Worm (Caenorhabditis elegans): Measurements from ENCODE around the gene fbxl-5.

DNA sequence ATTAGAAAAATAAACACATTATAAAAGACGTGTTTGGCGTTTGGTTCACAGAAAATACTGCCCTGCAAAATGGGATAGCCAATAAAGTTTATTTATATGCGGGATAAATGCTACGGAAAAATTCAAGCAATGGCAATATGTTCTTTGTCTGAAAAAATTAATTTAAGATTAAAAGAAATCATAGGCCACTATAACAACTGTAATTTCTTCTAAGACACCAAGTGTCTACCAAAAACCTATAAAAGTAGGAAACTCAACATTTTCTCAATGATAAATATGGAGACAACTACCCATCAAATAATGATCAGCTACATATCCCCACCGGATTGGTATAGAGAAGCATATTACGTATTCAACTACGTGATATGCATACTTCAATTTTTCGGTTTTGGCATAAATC lies 37.4 kb upstream of the fbxl-5 start, which contains the start of gene srw-3:
- TF ChIP-seq scrt-1 (GFP tag; IDR thresholded peaks at IDR 0.05) = no peak
- TF ChIP-seq flt-1 (GFP tag; IDR thresholded peaks at IDR 0.05) = no peak
- no peak for TF ChIP-seq tra-4 (tag; optimal IDR thresholded peaks at IDR 0.05)
- no peak for TF ChIP-seq tbx-37 (GFP tag; conservative IDR thresholded peaks at IDR 0.05)

Data from whole organism, early embryonic.